Worm (Caenorhabditis elegans) whole organism, late embryonic: Measurements from ENCODE around the gene cft-1.

Experiments
- C38D4.7 ChIP-seq: fragments of 200-800 bp; sonication (Bioruptor generic); optimal IDR thresholded peaks from 2 replicates; lab custom pipeline; 2018; ENCODE audit warnings: mild to moderate bottlenecking, missing genetic modification characterization, moderate library complexity, missing compliant biosample characterization
- F13H6.1 ChIP-seq: sonication (generic microtip); optimal IDR thresholded peaks from 2 replicates; lab custom pipeline; 2016; ENCODE audit warnings: missing genetic modification characterization, missing compliant biosample characterization
- K02D7.2 ChIP-seq: sonication (generic microtip); optimal IDR thresholded peaks from 2 replicates; lab custom pipeline; 2017; ENCODE audit warnings: mild to moderate bottlenecking, missing genetic modification characterization, missing compliant biosample characterization
- T23F11.4 ChIP-seq: fragments of 200-800 bp; sonication (Bioruptor generic); optimal IDR thresholded peaks from 2 replicates; lab custom pipeline; 2018; ENCODE audit warnings: mild to moderate bottlenecking, missing genetic modification characterization, missing compliant biosample characterization
- Y22D7AL.16 ChIP-seq: sonication (generic microtip); optimal IDR thresholded peaks from 2 replicates; lab custom pipeline; 2016; ENCODE audit warnings: missing genetic modification characterization, missing compliant biosample characterization
- ama-1 ChIP-seq: fragments of 150-350 bp; optimal IDR thresholded peaks from 2 replicates; lab custom pipeline; 2014
- ceh-14 ChIP-seq: sonication (generic microtip); optimal IDR thresholded peaks from 2 replicates; lab custom pipeline; 2016; ENCODE audit warnings: missing genotype, missing genetic modification characterization, missing compliant biosample characterization
- ceh-18 ChIP-seq: sonication (generic microtip); optimal IDR thresholded peaks from 2 replicates; lab custom pipeline; 2016; ENCODE audit warnings: missing genetic modification characterization, missing compliant biosample characterization
- ceh-30 ChIP-seq: fragments of 150-350 bp; optimal IDR thresholded peaks from 2 replicates; lab custom pipeline; 2014; ENCODE audit warnings: missing biosample characterization, missing genetic modification characterization
- ceh-31 ChIP-seq: sonication (generic microtip); optimal IDR thresholded peaks from 2 replicates; lab custom pipeline; 2016; ENCODE audit warnings: missing genetic modification characterization, missing compliant biosample characterization
- ceh-34 ChIP-seq: sonication (generic microtip); optimal IDR thresholded peaks from 2 replicates; lab custom pipeline; 2016; ENCODE audit warnings: mild to moderate bottlenecking, missing genetic modification characterization, missing compliant biosample characterization
- ceh-48 ChIP-seq: sonication (generic microtip); optimal IDR thresholded peaks from 2 replicates; lab custom pipeline; 2016; ENCODE audit warnings: missing genetic modification characterization, inconsistent platforms, missing compliant biosample characterization
- dmd-4 ChIP-seq: sonication (generic microtip); optimal IDR thresholded peaks from 2 replicates; lab custom pipeline; 2016; ENCODE audit warnings: borderline replicate concordance, missing genetic modification characterization, missing compliant biosample characterization
- dve-1 ChIP-seq: sonication (generic microtip); optimal IDR thresholded peaks from 2 replicates; lab custom pipeline; 2017; ENCODE audit warnings: antibody characterized with exemption, mild to moderate bottlenecking, missing genetic modification characterization, missing compliant biosample characterization
- elt-2 ChIP-seq: sonication (generic microtip); optimal IDR thresholded peaks from 2 replicates; lab custom pipeline; 2016; ENCODE audit warnings: missing genetic modification reagents, missing genetic modification characterization, missing compliant biosample characterization
- elt-4 ChIP-seq: sonication (generic microtip); optimal IDR thresholded peaks from 2 replicates; lab custom pipeline; 2016; ENCODE audit warnings: missing genetic modification characterization, missing compliant biosample characterization
- eyg-1 ChIP-seq: sonication (generic microtip); optimal IDR thresholded peaks from 2 replicates; lab custom pipeline; 2016; ENCODE audit warnings: missing genotype, missing genetic modification characterization, missing compliant biosample characterization
- fax-1 ChIP-seq: sonication (generic microtip); optimal IDR thresholded peaks from 2 replicates; lab custom pipeline; 2016; ENCODE audit warnings: missing genotype, missing genetic modification characterization, missing compliant biosample characterization
- hlh-15 ChIP-seq: sonication (generic microtip); optimal IDR thresholded peaks from 2 replicates; lab custom pipeline; 2016; ENCODE audit warnings: missing genetic modification characterization, missing compliant biosample characterization
- hlh-30 ChIP-seq: sonication (generic microtip); optimal IDR thresholded peaks from 2 replicates; lab custom pipeline; 2017; ENCODE audit warnings: antibody characterized with exemption, missing genetic modification characterization, missing compliant biosample characterization; ENCODE audit not compliant: insufficient read depth
- hlh-6 ChIP-seq: sonication (generic microtip); optimal IDR thresholded peaks from 2 replicates; lab custom pipeline; 2016; ENCODE audit warnings: missing genotype, missing genetic modification characterization, missing compliant biosample characterization
- madf-2 ChIP-seq: sonication (generic microtip); optimal IDR thresholded peaks from 2 replicates; lab custom pipeline; 2017; ENCODE audit warnings: missing genetic modification characterization, missing compliant biosample characterization
- nfya-1 ChIP-seq: sonication (generic microtip); optimal IDR thresholded peaks from 2 replicates; lab custom pipeline; 2017; ENCODE audit warnings: missing genetic modification characterization, mild to moderate bottlenecking, missing compliant biosample characterization, antibody characterized with exemption, moderate library complexity
- npax-4 ChIP-seq: sonication (generic microtip); optimal IDR thresholded peaks from 2 replicates; lab custom pipeline; 2016; ENCODE audit warnings: missing genetic modification characterization, missing compliant biosample characterization
- pax-1 ChIP-seq: fragments of 150-350 bp; optimal IDR thresholded peaks from 2 replicates; lab custom pipeline; 2014; ENCODE audit warnings: missing biosample characterization, missing genetic modification characterization
- pha-2 ChIP-seq: sonication (generic microtip); optimal IDR thresholded peaks from 2 replicates; lab custom pipeline; 2017; ENCODE audit warnings: mild to moderate bottlenecking, missing genetic modification characterization, missing compliant biosample characterization
- pros-1 ChIP-seq: fragments of 150-350 bp; optimal IDR thresholded peaks from 2 replicates; lab custom pipeline; 2014; ENCODE audit warnings: missing biosample characterization, missing genetic modification reagents, missing genetic modification characterization
- ref-2 ChIP-seq: sonication (generic microtip); optimal IDR thresholded peaks from 2 replicates; lab custom pipeline; 2016; ENCODE audit warnings: missing genetic modification characterization, missing compliant biosample characterization
- syd-9 ChIP-seq: sonication (generic microtip); optimal IDR thresholded peaks from 2 replicates; lab custom pipeline; 2016; ENCODE audit warnings: mild to moderate bottlenecking, missing genetic modification characterization, moderate library complexity, missing compliant biosample characterization
- tbx-2 ChIP-seq: sonication (generic microtip); optimal IDR thresholded peaks from 2 replicates; lab custom pipeline; 2016; ENCODE audit warnings: missing genetic modification characterization, missing compliant biosample characterization
- unc-3 ChIP-seq, 2 experiments: fragments of 200-800 bp in 1 of 2; sonication (Bioruptor generic) in 1 of 2; sonication (generic microtip) in 1 of 2; conservative IDR thresholded peaks in 1 of 2; optimal IDR thresholded peaks in 1 of 2; 2 replicates each; pipeline versions ENCODE4 v1.3.6 to Lab custom; 2016 to 2022; ENCODE audit warnings: missing compliant biosample characterization in 2 of 2, missing genetic modification characterization in 2 of 2, missing genetic modification reagents in 1 of 2
- unc-42 ChIP-seq: sonication (generic microtip); optimal IDR thresholded peaks from 2 replicates; lab custom pipeline; 2016; ENCODE audit warnings: missing genotype, missing genetic modification characterization, missing compliant biosample characterization
- unc-55 ChIP-seq: sonication (generic microtip); optimal IDR thresholded peaks from 2 replicates; lab custom pipeline; 2017; ENCODE audit warnings: missing biosample characterization, missing genetic modification reagents, missing genetic modification characterization
- zip-5 ChIP-seq: sonication (generic microtip); optimal IDR thresholded peaks from 2 replicates; lab custom pipeline; 2016; ENCODE audit warnings: missing genetic modification characterization, missing compliant biosample characterization
- ztf-16 ChIP-seq: sonication (generic microtip); optimal IDR thresholded peaks from 2 replicates; lab custom pipeline; 2017; ENCODE audit warnings: missing genetic modification characterization, missing compliant biosample characterization

cft-1 gene

DNA sequence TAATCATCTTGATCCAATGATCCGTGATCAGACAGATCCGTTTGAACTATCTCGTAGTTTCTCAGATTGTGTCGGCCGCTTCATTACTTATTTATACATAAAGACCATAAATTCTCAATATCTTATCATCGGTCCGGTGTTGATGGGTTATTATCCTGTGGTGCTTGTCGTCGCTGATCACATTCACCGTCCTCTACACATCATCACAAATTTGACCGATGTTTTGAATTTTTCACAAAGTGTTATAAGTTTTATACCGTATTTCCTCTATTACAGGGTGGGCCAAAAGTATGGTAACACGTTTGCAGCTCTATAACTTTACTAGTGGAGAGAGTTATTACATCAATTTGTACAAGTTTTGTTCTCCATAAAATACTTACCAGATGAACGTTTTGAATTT is 49.4 kb downstream of the cft-1 start:
- no peak for TF ChIP-seq fax-1

DNA sequence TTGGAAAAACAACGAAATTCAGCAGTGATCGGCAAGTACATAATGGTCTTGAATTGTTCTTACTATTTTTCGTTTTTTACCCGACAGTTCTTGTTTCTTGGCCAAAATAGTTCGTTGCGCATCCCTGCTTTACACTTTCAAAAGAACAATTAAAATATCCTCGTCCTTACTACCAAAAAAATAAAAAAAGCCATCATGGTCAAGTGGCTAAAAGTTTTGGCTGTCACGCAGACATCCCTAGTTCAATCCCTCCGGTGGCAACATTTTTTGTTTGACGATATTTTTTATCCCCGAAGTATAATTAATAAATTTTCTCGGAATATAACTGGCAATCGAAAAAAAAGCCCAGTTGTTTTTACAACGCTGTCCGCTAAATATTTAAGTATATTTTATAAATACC is 53.3 kb downstream of the cft-1 start:
- TF ChIP-seq C38D4.7 (no peak), npax-4 (no peak), zip-5 (tag; lab: Kevin White, UChicago) (no peak), dve-1 (tag; lab: Kevin White, UChicago) (no peak), unc-55 (GFP tag; lab: Kevin White, UChicago) (no peak), hlh-30 (no peak), dmd-4 (no peak), syd-9 (tag; lab: Kevin White, UChicago) (no peak), ceh-34 (tag; lab: Kevin White, UChicago) (no peak), T23F11.4 (GFP tag; lab: Kevin White, UChicago) (no peak), F13H6.1 (no peak), unc-3 (GFP tag; conservative IDR thresholded peaks at IDR 0.05; lab: Robert Waterston, UW) (no peak), unc-3 (tag; optimal IDR thresholded peaks at IDR 0.05; lab: Kevin White, UChicago) (no peak)

DNA sequence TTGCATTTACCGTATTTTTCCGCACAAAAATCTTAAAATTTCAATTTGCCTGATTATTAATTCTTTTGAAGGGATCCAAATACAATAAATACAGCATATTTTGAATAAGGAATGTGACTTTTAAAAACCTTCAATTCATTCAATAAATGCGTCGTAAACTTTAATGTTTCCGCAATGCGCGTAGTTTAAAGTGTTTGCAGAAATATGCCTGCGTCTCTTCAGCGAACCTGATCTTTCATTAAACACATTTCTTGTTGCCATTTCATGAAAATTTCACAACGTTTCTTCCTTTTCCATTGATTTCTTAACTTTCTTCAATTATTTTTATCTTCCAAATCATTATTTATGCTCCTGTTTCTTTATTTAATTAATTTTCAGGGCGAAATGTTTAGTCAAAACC is 53.7 kb downstream of the cft-1 start, which contains the start of gene vps-37:
Gene vps-37, plus strand, starts transcription at position 378 of the 400 bp plus-strand sequence.
- TF ChIP-seq unc-42 (tag; lab: Kevin White, UChicago) = peak; percentile 90
- TF ChIP-seq hlh-15 (tag; lab: Kevin White, UChicago) = no peak
- TF ChIP-seq ceh-14 (tag; lab: Kevin White, UChicago) = peak; percentile 36
- TF ChIP-seq nfya-1 (tag; lab: Kevin White, UChicago) = peak; percentile 59
- peak; percentile 3 for TF ChIP-seq zip-5 (tag; lab: Kevin White, UChicago)
- peak; percentile 19 for TF ChIP-seq madf-2 (tag; lab: Kevin White, UChicago)
- peak; percentile 61 for TF ChIP-seq pax-1 (tag; lab: Kevin White, UChicago)
- TF ChIP-seq ceh-18 (tag; lab: Kevin White, UChicago) = no peak
- TF ChIP-seq ceh-48 (tag; lab: Kevin White, UChicago) = peak; percentile 35
- no peak for TF ChIP-seq Y22D7AL.16
- TF ChIP-seq unc-3 (GFP tag; conservative IDR thresholded peaks at IDR 0.05; lab: Robert Waterston, UW) = no peak
- peak; percentile 47 for TF ChIP-seq unc-3 (tag; optimal IDR thresholded peaks at IDR 0.05; lab: Kevin White, UChicago)
- peak; percentile 27 for TF ChIP-seq elt-2 (tag; lab: Kevin White, UChicago)
- peak; percentile 2 for TF ChIP-seq K02D7.2 (tag; lab: Kevin White, UChicago)
- no peak for TF ChIP-seq eyg-1 (tag; lab: Kevin White, UChicago)
- TF ChIP-seq ceh-30 (tag; lab: Kevin White, UChicago) = peak; percentile 44
- peak; percentile 8 for TF ChIP-seq ceh-34 (tag; lab: Kevin White, UChicago)
- peak; percentile 57 for TF ChIP-seq unc-55 (GFP tag; lab: Kevin White, UChicago)
- TF ChIP-seq ceh-31 (tag; lab: Kevin White, UChicago) = peak; percentile 58
- TF ChIP-seq tbx-2 = no peak

DNA sequence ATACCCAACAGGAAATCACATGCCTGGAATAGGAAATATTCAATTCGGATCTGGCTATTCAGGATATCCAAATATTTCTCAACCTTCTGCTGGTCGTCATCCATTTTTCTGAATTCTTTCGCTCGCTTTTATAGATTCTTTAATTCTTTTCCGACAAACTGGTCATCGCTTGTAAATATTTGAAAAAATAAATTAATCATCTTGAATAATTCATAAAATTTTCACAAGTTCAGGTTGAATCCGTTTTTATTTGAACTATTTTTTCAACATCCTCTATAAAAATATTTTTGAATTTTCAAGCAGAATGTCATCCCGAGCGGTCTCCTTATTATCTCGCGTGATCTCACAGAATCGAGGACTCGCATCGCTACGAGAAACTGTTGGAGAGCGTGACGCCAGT is 54.8 kb downstream of the cft-1 start, which contains the start of gene mrpl-48:
Gene mrpl-48, plus strand, starts transcription at position 301 of the 400 bp plus-strand sequence.
- TF ChIP-seq pros-1 (tag; lab: Kevin White, UChicago) = no peak

DNA sequence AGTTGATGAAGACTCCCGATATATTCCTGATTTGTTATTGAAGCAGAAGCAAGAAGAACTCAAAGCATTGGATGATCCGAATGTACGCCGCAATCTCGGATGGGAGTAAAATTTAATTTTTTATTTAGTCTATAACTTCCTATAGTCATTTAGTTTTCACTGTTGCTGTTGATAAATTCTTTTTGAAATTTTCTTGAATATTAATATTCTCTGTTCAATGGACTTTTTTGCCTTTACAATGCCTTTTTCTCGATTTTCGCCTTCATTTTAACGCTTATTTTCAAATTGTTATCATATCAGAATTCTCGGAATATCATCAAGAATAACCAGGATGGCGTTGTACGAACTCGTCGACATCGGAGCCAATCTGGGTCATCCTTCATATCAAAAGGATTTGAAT is 55.7 kb downstream of the cft-1 start, which contains the start of gene crn-2:
Gene crn-2, plus strand, starts transcription at position 301 of the 400 bp plus-strand sequence.
- no peak for TF ChIP-seq pros-1 (tag; lab: Kevin White, UChicago)
- TF ChIP-seq eyg-1 (tag; lab: Kevin White, UChicago) = no peak
- TF ChIP-seq ama-1 (lab: Kevin White, UChicago) = no peak
- TF ChIP-seq nfya-1 (tag; lab: Kevin White, UChicago) = no peak
- no peak for TF ChIP-seq hlh-6 (tag; lab: Kevin White, UChicago)
- TF ChIP-seq hlh-30 = no peak
- no peak for TF ChIP-seq ztf-16 (tag; lab: Kevin White, UChicago)
- TF ChIP-seq syd-9 (tag; lab: Kevin White, UChicago) = no peak
- no peak for TF ChIP-seq hlh-15 (tag; lab: Kevin White, UChicago)
- TF ChIP-seq unc-55 (GFP tag; lab: Kevin White, UChicago) = no peak
- no peak for TF ChIP-seq C38D4.7
- no peak for TF ChIP-seq pha-2 (tag; lab: Kevin White, UChicago)
- TF ChIP-seq elt-4 = no peak
- no peak for TF ChIP-seq ref-2 (tag; lab: Kevin White, UChicago)
- TF ChIP-seq, all 69 proteins: peak for 0
